Worm (Caenorhabditis elegans) whole organism, L4/young adult: ENCODE results near the gene msp-113.
"Not testable (repeated sequence)": the region's sequence is repeated elsewhere in the genome, so short reads cannot be mapped to it uniquely, and the experiment has no call there.

Source experiments
- W03F9.2 ChIP-seq: fragments of 150-350 bp; optimal IDR thresholded peaks from 2 replicates; lab custom pipeline; 2014; ENCODE audit warnings: missing biosample characterization, missing genetic modification characterization
- dao-5 ChIP-seq: sonication (generic microtip); optimal IDR thresholded peaks from 2 replicates; lab custom pipeline; 2016; ENCODE audit warnings: missing genotype, missing genetic modification characterization, moderate library complexity, missing compliant biosample characterization
- him-1 ChIP-seq: sonication (generic microtip); optimal IDR thresholded peaks from 2 replicates; lab custom pipeline; 2016; ENCODE audit warnings: missing genotype, missing genetic modification reagents, missing genetic modification characterization, missing compliant biosample characterization

DNA sequence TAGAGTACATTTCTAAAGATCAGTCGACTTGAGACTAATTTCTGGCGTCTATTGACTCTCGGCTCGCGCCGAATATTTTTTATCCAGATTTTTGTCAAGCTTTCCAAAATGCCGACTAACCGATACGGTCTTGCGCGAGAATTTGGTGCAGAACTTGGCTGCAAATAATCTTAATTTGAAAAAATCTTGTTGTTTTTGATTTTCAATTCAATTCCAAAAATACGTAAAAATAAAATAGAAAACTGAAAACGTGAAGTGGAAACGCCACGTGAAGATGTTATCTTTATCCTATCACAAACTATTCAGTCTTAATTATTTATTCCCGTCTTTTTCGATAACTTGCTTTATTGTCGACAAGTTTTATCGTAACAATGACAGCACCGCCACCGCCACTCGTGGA lies 39.4 kb upstream of the msp-113 start, which contains the start of gene ttbk-2.1:
- TF ChIP-seq W03F9.2 (tag; lab: Kevin White, UChicago); dao-5 (tag; lab: Kevin White, UChicago); him-1: not testable (repeated sequence)
